Fruit fly (Drosophila melanogaster) Kc167 (cell line): ENCODE data around the gene CG14803.

ENCODE experiments used
- Sin3A ChIP-seq: fragments of >200 bp; optimal IDR thresholded peaks from 2 replicates; lab custom pipeline; 2018; ENCODE audit warnings: missing external identifiers
- h ChIP-seq: fragments of >200 bp; optimal IDR thresholded peaks from 3 replicates; lab custom pipeline; 2018; ENCODE audit warnings: missing external identifiers
- psq ChIP-seq: fragments of >200 bp; optimal IDR thresholded peaks from 2 replicates; lab custom pipeline; 2017; ENCODE audit warnings: missing external identifiers

dm6 chrX:1865673-1866072, 3.0 kb upstream of the CG14803 start, which contains the start of the genes Gcna and MED18:
- no peak for TF ChIP-seq Sin3A
- no peak for TF ChIP-seq psq (lab: Kevin White, UChicago)
- no peak for TF ChIP-seq h (lab: Kevin White, UChicago)
